Fruit fly (Drosophila melanogaster) whole organism, adult: Measurements from ENCODE around the gene Mettl4.

Experiments used
- CG11617 ChIP-seq: fragments of 200-800 bp; sonication (Bioruptor generic); optimal IDR thresholded peaks from 2 replicates; lab custom pipeline; 2017; ENCODE audit warnings: mild to moderate bottlenecking, missing biosample characterization, missing genetic modification reagents, missing genetic modification characterization
- CG12768 ChIP-seq: fragments of 200-800 bp; sonication (Bioruptor generic); optimal IDR thresholded peaks from 2 replicates; lab custom pipeline; 2017; ENCODE audit warnings: missing biosample characterization, missing genetic modification characterization, mild to moderate bottlenecking, moderate library complexity, missing genetic modification reagents
- CG14711 ChIP-seq: fragments of 200-800 bp; sonication (Bioruptor generic); optimal IDR thresholded peaks from 2 replicates; lab custom pipeline; 2018; ENCODE audit warnings: missing biosample characterization, mild to moderate bottlenecking, missing genetic modification characterization, moderate library complexity
- CG1620 ChIP-seq: fragments of 200-800 bp; sonication (Bioruptor generic); optimal IDR thresholded peaks from 2 replicates; lab custom pipeline; 2016; ENCODE audit warnings: missing biosample characterization, missing genetic modification characterization
- CG33017 ChIP-seq: fragments of 200-800 bp; sonication (Bioruptor generic); optimal IDR thresholded peaks from 2 replicates; lab custom pipeline; 2018; ENCODE audit warnings: missing biosample characterization, mild to moderate bottlenecking, missing genetic modification characterization, moderate library complexity
- CG5204 ChIP-seq: fragments of 200-800 bp; sonication (Bioruptor generic); optimal IDR thresholded peaks from 2 replicates; lab custom pipeline; 2016; ENCODE audit warnings: missing biosample characterization, missing genetic modification characterization
- CG7045 ChIP-seq: fragments of 200-800 bp; sonication (Bioruptor generic); optimal IDR thresholded peaks from 2 replicates; lab custom pipeline; 2017; ENCODE audit warnings: missing biosample characterization, mild to moderate bottlenecking, missing genetic modification characterization
- CG7101 ChIP-seq: fragments of 200-800 bp; sonication (Bioruptor generic); optimal IDR thresholded peaks from 2 replicates; lab custom pipeline; 2018; ENCODE audit warnings: missing biosample characterization, mild to moderate bottlenecking, missing genetic modification characterization, moderate library complexity
- Clk ChIP-seq: fragments of 200-800 bp; sonication (Bioruptor generic); optimal IDR thresholded peaks from 2 replicates; lab custom pipeline; 2017; ENCODE audit warnings: missing biosample characterization, missing genetic modification characterization
- Crg-1 ChIP-seq: fragments of 200-800 bp; sonication (Bioruptor generic); optimal IDR thresholded peaks from 2 replicates; lab custom pipeline; 2016; ENCODE audit warnings: missing biosample characterization, missing genetic modification characterization
- Hr96 ChIP-seq: fragments of 200-800 bp; sonication (Bioruptor generic); optimal IDR thresholded peaks from 2 replicates; lab custom pipeline; 2016; ENCODE audit warnings: missing biosample characterization, missing genetic modification characterization
- Mnt ChIP-seq: fragments of 200-800 bp; sonication (Bioruptor generic); optimal IDR thresholded peaks from 2 replicates; lab custom pipeline; 2016; ENCODE audit warnings: missing biosample characterization, mild to moderate bottlenecking, missing genetic modification characterization
- bab1 ChIP-seq: fragments of 200-800 bp; sonication (Bioruptor generic); optimal IDR thresholded peaks from 3 replicates; lab custom pipeline; 2019; ENCODE audit warnings: missing biosample characterization, mild to moderate bottlenecking, missing genetic modification characterization, moderate library complexity
- cic ChIP-seq: fragments of 200-800 bp; sonication (Bioruptor generic); optimal IDR thresholded peaks from 2 replicates; lab custom pipeline; 2017; ENCODE audit warnings: missing biosample characterization, mild to moderate bottlenecking, missing genetic modification characterization, moderate library complexity
- cnc ChIP-seq, 2 experiments: fragments of >200 bp; optimal IDR thresholded peaks; 2 replicates each; lab custom pipeline; 2017
- kay ChIP-seq: fragments of 200-800 bp; sonication (Bioruptor generic); peaks from one replicate; lab custom pipeline; 2016; ENCODE audit warnings: missing biosample characterization, missing genetic modification characterization, borderline replicate concordance
- ovo ChIP-seq: fragments of 200-800 bp; sonication (Bioruptor generic); optimal IDR thresholded peaks from 2 replicates; lab custom pipeline; 2016; ENCODE audit warnings: missing biosample characterization, missing genetic modification characterization
- pad ChIP-seq: fragments of 200-800 bp; sonication (Bioruptor generic); optimal IDR thresholded peaks from 3 replicates; lab custom pipeline; 2017; ENCODE audit warnings: missing biosample characterization, missing genetic modification characterization, mild to moderate bottlenecking, moderate library complexity, missing genetic modification reagents
- tj ChIP-seq: fragments of 200-800 bp; sonication (Bioruptor generic); optimal IDR thresholded peaks from 3 replicates; lab custom pipeline; 2017; ENCODE audit warnings: missing biosample characterization, mild to moderate bottlenecking, missing genetic modification characterization, moderate library complexity
- toe ChIP-seq: fragments of 200-800 bp; sonication (Bioruptor generic); optimal IDR thresholded peaks from 2 replicates; lab custom pipeline; 2016; ENCODE audit warnings: missing biosample characterization, missing genetic modification characterization

The Mettl4 gene

DNA sequence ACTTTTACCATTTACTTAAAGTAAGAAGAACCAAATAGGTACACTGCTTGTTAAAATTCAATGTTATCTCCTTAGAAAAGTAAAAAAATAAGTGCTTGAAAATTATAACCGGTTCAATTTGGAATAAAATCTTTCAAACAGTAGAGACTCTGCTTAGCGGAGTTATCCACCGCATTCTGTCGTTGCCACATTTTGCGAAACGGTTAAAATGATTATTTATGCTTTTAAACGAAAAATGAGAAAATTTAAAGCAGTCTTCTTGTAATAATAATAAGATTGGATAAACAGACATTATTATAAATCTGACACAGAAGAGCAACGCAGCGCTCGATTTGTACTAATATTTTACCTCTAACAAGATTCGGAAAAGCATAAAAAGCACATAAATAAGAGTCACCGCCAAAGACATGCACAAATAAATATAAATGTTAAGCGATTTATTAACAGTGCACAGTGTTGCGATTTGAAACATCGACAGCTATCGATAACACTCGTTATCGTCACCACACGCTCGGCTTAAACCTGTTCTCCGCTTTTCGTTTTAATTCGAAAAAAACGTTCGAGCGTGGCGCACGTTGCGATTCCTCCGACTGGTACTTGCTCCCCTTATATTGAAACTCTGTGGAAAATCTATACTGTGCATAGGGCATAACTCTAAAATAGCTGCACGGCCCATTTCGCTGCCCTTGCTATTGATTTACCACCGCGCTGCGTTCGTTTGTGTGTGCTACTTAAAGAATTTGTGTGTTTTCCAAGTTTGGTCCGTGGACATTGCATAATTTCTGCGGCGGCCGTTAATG lies 26.0 kb downstream of the Mettl4 start, which contains the start of gene Fas1:
Gene Fas1, plus strand, starts transcription at position 489 of the 800 bp plus-strand sequence.
- TF ChIP-seq CG11617 (no peak), tj (GFP tag; lab: Kevin White, UChicago) (no peak), CG5204 (GFP tag; lab: Kevin White, UChicago) (no peak), Mnt (GFP tag; lab: Kevin White, UChicago) (peak; percentile 32), toe (no peak), Clk (GFP tag; lab: Kevin White, UChicago) (no peak), CG14711 (tag; lab: Kevin White, UChicago) (no peak), CG7045 (GFP tag; lab: Kevin White, UChicago) (no peak), Hr96 (GFP tag; lab: Kevin White, UChicago) (peak; percentile 2), CG1620 (GFP tag; lab: Kevin White, UChicago) (no peak), cic (GFP tag; lab: Kevin White, UChicago) (no peak), CG33017 (tag; lab: Kevin White, UChicago) (no peak), ovo (GFP tag; lab: Kevin White, UChicago) (no peak), pad (GFP tag; lab: Kevin White, UChicago) (no peak), bab1 (GFP tag; lab: Kevin White, UChicago) (no peak), CG7101 (tag; lab: Kevin White, UChicago) (no peak), CG12768 (GFP tag; lab: Kevin White, UChicago) (no peak), cnc (optimal IDR thresholded peaks at IDR 0.05; lab: Kevin White, UChicago) (no peak), Crg-1 (GFP tag; lab: Kevin White, UChicago) (peak; percentile 1), kay (peak; percentile 89)

DNA sequence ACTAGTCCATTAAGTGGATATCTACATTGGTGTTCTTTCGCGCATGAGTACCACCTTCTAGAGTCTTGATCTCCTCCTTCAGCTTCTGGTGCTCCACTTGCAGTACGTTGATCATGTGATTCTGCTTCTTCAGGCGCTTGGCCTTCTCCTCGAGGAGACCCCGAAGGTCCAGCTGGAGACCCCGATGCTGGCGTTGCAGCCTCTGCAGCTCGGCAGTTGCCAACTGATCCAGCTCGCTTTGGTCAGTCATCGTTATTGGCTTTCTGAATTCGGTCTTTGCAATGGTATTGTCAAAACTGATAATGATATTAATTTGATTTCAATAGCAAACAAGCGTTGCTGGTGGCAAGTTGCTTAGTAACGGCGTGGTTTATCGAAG lies 26.6 kb downstream of the Mettl4 start, which contains the start of gene Ccdc114:
Gene Ccdc114, minus strand, starts transcription at position 347 of the 379 bp plus-strand sequence.
- no peak for TF ChIP-seq toe
- TF ChIP-seq ovo (GFP tag; lab: Kevin White, UChicago) = no peak
- TF ChIP-seq Mnt (GFP tag; lab: Kevin White, UChicago) = no peak
- TF ChIP-seq Clk (GFP tag; lab: Kevin White, UChicago) = no peak
- TF ChIP-seq CG33017 (tag; lab: Kevin White, UChicago) = no peak
- TF ChIP-seq CG1620 (GFP tag; lab: Kevin White, UChicago) = no peak
- TF ChIP-seq CG14711 (tag; lab: Kevin White, UChicago) = no peak
- no peak for TF ChIP-seq pad (GFP tag; lab: Kevin White, UChicago)
- TF ChIP-seq bab1 (GFP tag; lab: Kevin White, UChicago) = no peak
- TF ChIP-seq Hr96 (GFP tag; lab: Kevin White, UChicago) = no peak
- no peak for TF ChIP-seq kay
- no peak for TF ChIP-seq CG5204 (GFP tag; lab: Kevin White, UChicago)
- TF ChIP-seq Crg-1 (GFP tag; lab: Kevin White, UChicago) = no peak

DNA sequence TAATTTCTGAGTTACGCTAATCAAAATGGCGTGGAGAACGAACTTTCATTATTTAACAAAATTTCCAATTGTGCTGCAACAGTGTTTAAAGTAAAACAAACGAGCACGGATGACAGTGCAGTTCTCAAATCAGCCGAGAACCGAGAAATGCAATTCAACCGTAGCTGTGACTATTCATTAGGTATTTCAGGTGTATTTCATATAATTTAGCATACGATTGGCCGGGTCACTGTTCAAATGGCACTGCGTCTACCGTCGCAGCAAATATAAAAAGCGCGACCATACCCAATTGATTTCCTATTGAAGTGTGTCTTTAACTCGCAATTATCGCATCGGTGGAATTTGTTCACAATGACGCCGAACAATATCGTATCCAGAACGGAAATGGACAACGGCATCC lies 30.5 kb downstream of the Mettl4 start, which contains the start of gene CG14893:
Gene CG14893, plus strand, starts transcription at position 301 of the 400 bp plus-strand sequence.
- TF ChIP-seq Mnt (GFP tag; lab: Kevin White, UChicago) (no peak), Hr96 (GFP tag; lab: Kevin White, UChicago) (no peak), cnc (optimal IDR thresholded peaks at IDR 0.05; lab: Kevin White, UChicago) (peak in 1 of 2 experiments; percentile 61), toe (no peak), kay (peak; percentile 39), CG1620 (GFP tag; lab: Kevin White, UChicago) (no peak), CG11617 (no peak), CG7101 (tag; lab: Kevin White, UChicago) (no peak), CG33017 (tag; lab: Kevin White, UChicago) (no peak), CG7045 (GFP tag; lab: Kevin White, UChicago) (no peak)

DNA sequence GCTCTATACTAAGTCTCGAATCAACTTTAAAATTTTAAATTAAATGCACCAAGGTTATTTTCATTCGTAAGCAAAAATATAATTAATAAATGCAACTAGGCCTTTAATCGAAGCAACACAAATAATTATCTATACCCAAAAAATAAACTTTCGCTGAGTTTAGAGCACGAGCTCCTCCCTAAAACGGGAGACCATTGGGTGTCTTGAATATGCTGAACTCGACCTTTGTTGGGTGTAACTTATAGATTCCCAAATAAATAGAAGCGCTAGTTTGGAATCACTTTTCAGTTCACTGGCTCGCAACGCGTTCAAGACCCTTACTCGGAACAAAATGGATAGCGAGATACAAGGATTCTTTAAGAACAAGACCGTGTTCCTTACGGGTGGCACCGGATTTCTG lies 33.3 kb downstream of the Mettl4 start, which contains the start of gene CG17560:
Gene CG17560, plus strand, starts transcription at position 301 of the 400 bp plus-strand sequence.
- TF ChIP-seq CG33017 (tag; lab: Kevin White, UChicago) (peak; percentile 21), Mnt (GFP tag; lab: Kevin White, UChicago) (no peak), CG1620 (GFP tag; lab: Kevin White, UChicago) (no peak), CG5204 (GFP tag; lab: Kevin White, UChicago) (peak; percentile 26), Clk (GFP tag; lab: Kevin White, UChicago) (no peak), toe (no peak), CG14711 (tag; lab: Kevin White, UChicago) (no peak), cic (GFP tag; lab: Kevin White, UChicago) (no peak), bab1 (GFP tag; lab: Kevin White, UChicago) (no peak), pad (GFP tag; lab: Kevin White, UChicago) (no peak), CG7101 (tag; lab: Kevin White, UChicago) (peak; percentile 22), kay (no peak), tj (GFP tag; lab: Kevin White, UChicago) (no peak), CG11617 (no peak), CG7045 (GFP tag; lab: Kevin White, UChicago) (no peak), Hr96 (GFP tag; lab: Kevin White, UChicago) (no peak)

DNA sequence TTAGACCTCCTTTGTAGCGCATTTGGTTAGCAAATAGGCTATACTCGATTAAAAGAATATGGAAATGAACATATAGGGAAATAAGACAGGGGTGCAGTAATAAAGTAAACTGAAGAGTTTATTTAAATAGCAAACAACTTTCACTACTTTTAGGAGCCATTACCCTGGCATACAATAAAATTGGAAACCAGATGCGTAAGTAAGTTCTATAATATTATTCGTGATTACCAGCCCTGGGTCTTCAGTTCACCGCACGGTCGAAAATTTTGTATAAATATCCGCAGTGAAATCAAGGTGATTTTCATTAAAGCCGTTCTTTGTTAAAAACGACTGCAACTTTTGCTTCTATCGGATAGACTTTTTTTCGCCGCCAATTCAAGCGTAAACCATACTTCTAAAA lies 35.9 kb downstream of the Mettl4 start, which contains the start of gene CG17562:
Gene CG17562, plus strand, starts transcription at position 301 of the 400 bp plus-strand sequence.
- TF ChIP-seq Hr96 (GFP tag; lab: Kevin White, UChicago) (no peak), pad (GFP tag; lab: Kevin White, UChicago) (no peak), CG33017 (tag; lab: Kevin White, UChicago) (peak; percentile 28)
